Worm (Caenorhabditis elegans): ENCODE data around the gene ppm-2.

The ppm-2 gene

ce11 chrIII:4695057-4695456 lies 44.8 kb downstream of the ppm-2 start, which contains the start of gene T04A8.7:
T04A8.7 (plus strand) TSS chrIII:4695357.
- 0 out of 2 replicates have a peak, but pooled peaks have one; percentile 20 for TF ChIP-seq ekl-4 (GFP tag; IDR thresholded peaks at IDR 0.05)
- no peak for TF ChIP-seq B0336.3 (GFP tag; IDR thresholded peaks at IDR 0.05)
- peak; percentile 29 for TF ChIP-seq ztf-18 (tag; optimal IDR thresholded peaks at IDR 0.05)
- no peak for TF ChIP-seq ama-1 (optimal IDR thresholded peaks at IDR 0.05)
- peak in 1 of 2 experiments; percentile 18 for TF ChIP-seq ama-1 (GFP tag; optimal IDR thresholded peaks at IDR 0.05)

ce11 chrIII:4696903-4697302 lies 46.6 kb downstream of the ppm-2 start:
- no peak for TF ChIP-seq zim-3 (tag; optimal IDR thresholded peaks at IDR 0.05)
- TF ChIP-seq attf-6 (GFP tag; IDR thresholded peaks at IDR 0.05), result no peak
- no peak for TF ChIP-seq bed-1 (GFP tag; IDR thresholded peaks at IDR 0.05)
- no peak for TF ChIP-seq snpc-3.4 (tag; optimal IDR thresholded peaks at IDR 0.05)
- no peak for TF ChIP-seq let-526 (GFP tag; IDR thresholded peaks at IDR 0.05)
- TF ChIP-seq lin-54 (GFP tag; optimal IDR thresholded peaks at IDR 0.05), result no peak
- TF ChIP-seq unc-130 (GFP tag; optimal IDR thresholded peaks at IDR 0.05), result no peak
- no peak for TF ChIP-seq lin-40 (tag; optimal IDR thresholded peaks at IDR 0.05)
- no peak for TF ChIP-seq ceh-27 (GFP tag; optimal IDR thresholded peaks at IDR 0.05)
- no peak for TF ChIP-seq gei-17 (GFP tag; optimal IDR thresholded peaks at IDR 0.05)
- TF ChIP-seq him-1 (tag; optimal IDR thresholded peaks at IDR 0.05), result no peak
- no peak for TF ChIP-seq ztf-28 (GFP tag; IDR thresholded peaks at IDR 0.05)
- no peak for TF ChIP-seq nfya-2 (GFP tag; IDR thresholded peaks at IDR 0.05)

ce11 chrIII:4697819-4698218 lies 47.5 kb downstream of the ppm-2 start, which contains the start of gene dnj-18:
dnj-18 (plus strand) TSS chrIII:4698119.
- TF ChIP-seq snpc-3.4 (tag; optimal IDR thresholded peaks at IDR 0.05) (no peak), aptf-2 (GFP tag; conservative IDR thresholded peaks at IDR 0.05) (no peak), efl-1 (GFP tag; optimal IDR thresholded peaks at IDR 0.05) (no peak), attf-3 (GFP tag; conservative IDR thresholded peaks at IDR 0.05) (no peak), ztf-3 (GFP tag; optimal IDR thresholded peaks at IDR 0.05) (no peak), mcd-1 (GFP tag; IDR thresholded peaks at IDR 0.05) (no peak), dpl-1 (GFP tag; optimal IDR thresholded peaks at IDR 0.05) (no peak), tbx-9 (tag; optimal IDR thresholded peaks at IDR 0.05; ENCODE audit: borderline replicate concordance) (no peak), ceh-79 (tag; optimal IDR thresholded peaks at IDR 0.05) (no peak), T07F8.4 (tag; optimal IDR thresholded peaks at IDR 0.05) (no peak), Y95B8A.8 (GFP tag; IDR thresholded peaks at IDR 0.05) (no peak), lin-35 (GFP tag; optimal IDR thresholded peaks at IDR 0.05) (no peak), madf-6 (GFP tag; IDR thresholded peaks at IDR 0.05) (no peak), sptf-2 (GFP tag; optimal IDR thresholded peaks at IDR 0.05) (no peak), nhr-90 (tag; optimal IDR thresholded peaks at IDR 0.05) (no peak), nfya-1 (tag; optimal IDR thresholded peaks at IDR 0.05; ENCODE audit: borderline replicate concordance, insufficient read depth) (no peak)

- TF ChIP-seq cebp-1 (GFP tag; IDR thresholded peaks at IDR 0.05) (no peak), cebp-1 (tag; optimal IDR thresholded peaks at IDR 0.05) (no peak), snpc-3.4 (tag; optimal IDR thresholded peaks at IDR 0.05) (no peak), ceh-91 (GFP tag; IDR thresholded peaks at IDR 0.05) (no peak)
Measured at ce11 chrIII:4699922-4700321, 49.6 kb downstream of the ppm-2 start, which contains the start of gene sel-13. sel-13 (minus strand) TSS chrIII:4700224.
